Fruit fly (Drosophila melanogaster): ENCODE data around the gene CG17991.

The CG17991 gene

DNA sequence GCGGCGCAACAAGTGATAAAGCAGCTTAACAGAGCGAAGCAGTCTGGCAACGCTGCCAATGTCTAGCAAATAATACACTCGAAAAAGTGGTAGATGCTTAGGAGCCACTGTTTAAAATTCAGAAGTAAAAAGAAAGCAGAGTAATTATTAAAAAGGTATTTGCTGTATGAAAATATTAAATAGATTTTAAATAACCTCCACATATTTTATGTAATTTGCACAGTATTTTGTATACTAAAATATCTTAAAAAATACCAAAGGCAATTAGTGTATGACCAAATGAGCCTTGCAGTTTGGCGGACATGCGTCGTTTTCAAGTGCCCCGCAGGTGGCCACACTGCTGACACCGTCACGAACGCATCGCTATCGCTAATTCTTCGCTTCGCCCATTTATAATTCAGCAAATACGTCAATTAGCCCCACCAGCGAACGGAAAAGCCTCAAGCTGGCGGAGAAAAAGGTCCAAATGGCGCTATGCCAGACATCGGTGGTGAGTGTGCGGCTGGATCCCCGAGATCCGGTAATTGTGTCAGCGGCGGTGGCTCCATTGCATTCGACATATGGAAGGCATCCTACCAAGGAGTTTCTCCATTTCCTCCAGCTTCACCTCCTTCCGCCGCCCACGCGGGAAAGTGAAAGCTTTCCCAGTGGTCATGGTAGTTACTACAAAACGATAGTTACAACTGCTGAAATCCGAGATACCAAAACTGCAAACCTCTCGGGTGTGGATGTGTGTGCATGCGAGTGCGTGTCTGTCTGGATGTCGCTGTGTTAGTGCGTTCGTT lies 12.3 kb downstream of the CG17991 start, which contains the start of gene pll (continued):
- TF ChIP-seq CoRest (tag; optimal IDR thresholded peaks at IDR 0.05) (peak; percentile 84), ro (GFP tag; IDR thresholded peaks at IDR 0.05) (peak; percentile 59; the same call in 1 of the 2 replicates), CG2120 (GFP tag; optimal IDR thresholded peaks at IDR 0.05) (peak; percentile 92), CG8281 (tag; optimal IDR thresholded peaks at IDR 0.05) (no peak), fd3F (GFP tag; optimal IDR thresholded peaks at IDR 0.05) (peak; percentile 75), TFAM (GFP tag; optimal IDR thresholded peaks at IDR 0.05) (no peak), CG17829 (tag; optimal IDR thresholded peaks at IDR 0.05) (peak; percentile 91), fd102C (GFP tag; optimal IDR thresholded peaks at IDR 0.05) (no peak), CG5953 (GFP tag; IDR thresholded peaks at IDR 0.05) (peak; percentile 88), CG13894 (tag; optimal IDR thresholded peaks at IDR 0.05) (no peak), CHES-1-like (GFP tag; optimal IDR thresholded peaks at IDR 0.05) (peak; percentile 66), CG6689 (GFP tag; IDR thresholded peaks at IDR 0.05) (peak; percentile 88), Abd-B (GFP tag; optimal IDR thresholded peaks at IDR 0.05) (peak; percentile 83), sna (GFP tag; IDR thresholded peaks at IDR 0.05; ENCODE audit: partially characterized antibody) (no peak), Optix (GFP tag; IDR thresholded peaks at IDR 0.05) (0 out of 3 replicates have a peak, but pooled peaks have one; percentile 41), row (GFP tag; IDR thresholded peaks at IDR 0.05) (peak; percentile 89), CG34224 (GFP tag; IDR thresholded peaks at IDR 0.05; ENCODE audit: partially characterized antibody) (no peak), Fer3 (tag; optimal IDR thresholded peaks at IDR 0.05) (peak; percentile 87), h (optimal IDR thresholded peaks at IDR 0.05) (no peak), CG11695 (GFP tag; IDR thresholded peaks at IDR 0.05) (peak; percentile 88), wor (GFP tag; IDR thresholded peaks at IDR 0.05) (peak; percentile 75), Neu2 (GFP tag; optimal IDR thresholded peaks at IDR 0.05; ENCODE audit: borderline replicate concordance) (no peak), CG14050 (GFP tag; IDR thresholded peaks at IDR 0.05) (peak; percentile 68), H15 (GFP tag; IDR thresholded peaks at IDR 0.05) (peak; percentile 82), Mad (GFP tag; optimal IDR thresholded peaks at IDR 0.05) (peak; percentile 68), CG10321 (GFP tag; IDR thresholded peaks at IDR 0.05) (0 out of 2 replicates have a peak, but pooled peaks have one; percentile 45), Ptx1 (GFP tag; IDR thresholded peaks at IDR 0.05) (peak; percentile 89), gt (GFP tag; IDR thresholded peaks at IDR 0.05) (no peak), esg (GFP tag; conservative IDR thresholded peaks at IDR 0.05) (peak; percentile 83), tio (GFP tag; optimal IDR thresholded peaks at IDR 0.05) (no peak), bbx (GFP tag; IDR thresholded peaks at IDR 0.05; ENCODE audit: partially characterized antibody) (peak; percentile 48), NFAT (GFP tag; IDR thresholded peaks at IDR 0.05) (peak; percentile 95), Sox102F (GFP tag; optimal IDR thresholded peaks at IDR 0.05) (peak; percentile 85), peb (GFP tag; IDR thresholded peaks at IDR 0.05) (peak; percentile 83), CG12659 (GFP tag; optimal IDR thresholded peaks at IDR 0.05) (peak; percentile 93), CG4424 (GFP tag; optimal IDR thresholded peaks at IDR 0.05) (peak; percentile 67), CG13123 (GFP tag; optimal IDR thresholded peaks at IDR 0.05) (peak; percentile 79), CG34422 (GFP tag; IDR thresholded peaks at IDR 0.05) (peak; percentile 87), ac (GFP tag; optimal IDR thresholded peaks at IDR 0.05) (no peak), CG12769 (tag; optimal IDR thresholded peaks at IDR 0.05) (no peak), mam (GFP tag; optimal IDR thresholded peaks at IDR 0.05) (peak; percentile 89), CG9932 (GFP tag; IDR thresholded peaks at IDR 0.05) (peak; percentile 93), Adf1 (GFP tag; IDR thresholded peaks at IDR 0.05) (peak; percentile 67), CG12104 (GFP tag; optimal IDR thresholded peaks at IDR 0.05) (peak; percentile 31), zen (tag; optimal IDR thresholded peaks at IDR 0.05) (peak; percentile 82), cato (GFP tag; optimal IDR thresholded peaks at IDR 0.05; ENCODE audit: borderline replicate concordance) (no peak), Deaf1 (tag; optimal IDR thresholded peaks at IDR 0.05) (peak; percentile 58), CG3838 (GFP tag; optimal IDR thresholded peaks at IDR 0.05) (peak; percentile 53), chm (GFP tag; IDR thresholded peaks at IDR 0.05) (peak; percentile 92), CG2116 (GFP tag; optimal IDR thresholded peaks at IDR 0.05) (peak; percentile 61)
